Fruit fly (Drosophila melanogaster) S2 (cell line): ENCODE data around the gene slmo.

Source experiments
- CG8478 ChIP-seq: fragments of >200 bp; optimal IDR thresholded peaks from 2 replicates; lab custom pipeline; 2018
- CTCF ChIP-seq, 2 experiments: fragments of >200 bp; optimal IDR thresholded peaks; 2 replicates each; lab custom pipeline; 2018

Gene slmo

DNA sequence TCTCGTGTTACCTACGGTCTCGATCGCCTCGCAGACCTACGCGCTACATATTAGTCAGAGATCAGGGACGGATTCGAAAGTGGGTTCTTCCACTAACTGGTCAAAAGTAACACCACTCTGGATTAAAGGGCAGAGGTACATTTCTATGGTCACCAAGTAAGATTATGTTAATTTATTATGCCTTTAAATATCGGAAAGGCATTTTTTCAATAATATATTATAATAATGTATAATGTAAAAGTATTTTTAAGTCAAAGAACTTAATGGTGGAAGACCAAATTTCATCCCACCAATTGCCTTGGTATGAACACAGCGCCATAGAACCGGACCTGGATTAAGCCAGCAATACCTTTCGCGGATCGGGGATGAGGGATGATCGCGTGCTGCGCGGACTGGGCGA lies 25.7 kb downstream of the slmo start:
- TF ChIP-seq CTCF (optimal IDR thresholded peaks at IDR 0.05; lab: Kevin White, UChicago) (no peak), CG8478 (lab: Kevin White, UChicago) (no peak)

DNA sequence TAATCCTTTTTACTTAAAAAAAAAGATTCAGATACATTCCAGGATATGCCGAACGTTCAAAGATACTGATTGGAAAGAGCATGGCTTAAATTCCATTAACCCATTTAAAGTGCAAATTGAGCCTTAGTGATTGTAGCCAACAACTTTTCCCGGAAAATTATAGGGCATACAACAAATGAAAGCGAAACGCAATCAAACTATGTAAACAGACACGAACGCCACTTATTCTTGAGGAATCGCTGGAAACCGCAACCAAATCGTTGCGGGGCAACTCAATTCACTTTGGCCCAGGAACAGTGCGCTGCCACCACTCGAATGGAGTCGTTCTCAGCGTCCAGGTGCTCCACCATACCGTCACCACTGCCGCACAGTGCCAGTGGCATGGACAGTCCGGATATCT lies 28.0 kb downstream of the slmo start, which contains the start of gene CG13996:
TSS of gene CG13996 (plus strand) at position 301 of the 400 bp plus-strand sequence.
- TF ChIP-seq CTCF (optimal IDR thresholded peaks at IDR 0.05; lab: Kevin White, UChicago), result no peak
- TF ChIP-seq CG8478 (lab: Kevin White, UChicago), result no peak

DNA sequence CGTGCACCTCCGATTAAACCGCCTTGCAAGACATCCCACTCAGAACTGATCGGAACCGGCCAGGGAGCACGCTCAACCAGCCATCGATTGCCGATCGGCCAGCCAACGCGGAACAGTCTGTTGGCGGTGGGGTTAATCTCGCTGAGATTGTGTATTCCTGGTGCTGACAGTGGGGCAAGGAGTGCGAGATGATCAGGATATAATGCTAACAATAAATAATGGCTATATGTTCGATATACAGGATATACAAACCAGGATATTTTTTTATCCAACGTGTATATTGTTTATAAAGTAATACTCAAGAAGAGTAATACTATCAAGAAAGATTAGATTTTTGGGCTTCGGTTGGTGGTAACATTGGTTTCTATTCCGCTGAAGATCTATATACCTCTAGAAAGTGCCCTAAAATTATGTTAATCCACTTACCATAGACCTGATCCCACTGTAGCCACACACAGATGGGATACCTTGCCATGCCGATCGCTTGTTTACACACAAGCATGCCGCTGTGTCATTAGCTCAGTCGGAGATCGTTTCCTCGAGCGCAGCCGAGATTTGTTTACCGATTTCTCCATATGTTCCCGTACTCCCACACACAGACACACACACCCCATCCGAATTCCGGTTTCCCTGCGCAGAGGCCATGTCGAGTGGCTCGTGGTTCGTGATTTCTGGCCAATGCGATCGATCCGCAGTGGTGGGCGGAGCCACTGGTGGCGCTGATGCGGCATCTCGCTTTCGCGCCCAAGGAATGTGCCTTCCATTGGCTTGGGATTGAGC lies 29.0 kb downstream of the slmo start, which contains the start of gene H2.0:
TSS of gene H2.0 (minus strand) at position 51 of the 780 bp plus-strand sequence.
- TF ChIP-seq CTCF (optimal IDR thresholded peaks at IDR 0.05; lab: Kevin White, UChicago), result no peak
- TF ChIP-seq CG8478 (lab: Kevin White, UChicago), result no peak

DNA sequence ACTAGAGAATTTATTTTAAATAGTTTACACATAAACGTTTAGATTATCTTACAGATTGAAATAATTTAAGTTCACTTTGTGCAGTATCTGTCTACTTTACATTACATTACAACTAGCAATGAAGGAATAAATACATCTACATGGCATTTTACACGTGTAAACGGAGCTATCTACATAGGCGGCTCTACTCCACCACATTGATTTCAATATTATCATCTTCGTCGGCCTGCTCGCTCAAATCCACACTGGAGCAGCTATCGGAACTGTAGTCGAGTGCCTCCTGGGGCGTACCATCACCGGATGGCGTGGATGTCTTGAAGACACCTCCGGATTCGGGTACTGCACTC lies 35.5 kb downstream of the slmo start:
- no peak for TF ChIP-seq CG8478 (lab: Kevin White, UChicago)
- peak; percentile 24 to 34 for TF ChIP-seq CTCF (optimal IDR thresholded peaks at IDR 0.05; lab: Kevin White, UChicago)

DNA sequence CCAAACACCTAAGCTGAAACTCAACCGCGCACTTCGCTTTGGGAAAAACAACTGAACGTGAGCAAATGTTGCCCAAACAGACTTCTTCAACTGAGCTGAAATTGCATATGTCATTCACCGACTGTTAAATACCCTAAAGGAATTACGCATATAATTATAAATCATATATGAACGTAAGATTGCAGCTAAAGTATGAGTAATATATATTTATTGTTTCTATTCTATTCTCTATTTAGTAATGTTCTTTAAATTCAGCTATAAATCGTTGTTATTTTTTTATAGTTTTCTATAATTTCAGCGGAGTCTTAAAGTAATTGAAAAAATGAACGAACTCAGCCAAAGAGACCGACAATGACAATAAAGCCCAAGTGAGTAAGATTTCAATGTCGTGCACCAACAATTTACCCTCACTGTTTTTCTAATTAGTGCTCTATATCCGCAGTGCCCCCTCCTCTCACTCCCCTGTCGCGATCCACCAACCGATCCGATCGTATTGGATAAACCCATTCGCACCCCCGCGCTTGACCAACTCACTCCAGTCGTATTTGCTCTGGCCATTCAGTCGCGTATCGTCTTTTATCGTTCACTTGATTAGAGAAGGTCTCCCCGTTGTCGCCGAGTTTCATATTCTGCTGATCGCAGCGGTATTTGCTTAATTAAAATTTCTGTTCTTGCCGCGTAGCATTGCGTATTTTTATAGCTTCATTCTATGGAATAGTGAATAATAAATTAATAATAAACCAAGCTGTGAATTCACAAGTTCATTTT lies 36.0 kb downstream of the slmo start, which contains the start of gene CG9098:
TSS of gene CG9098 (minus strand) at position 36 of the 768 bp plus-strand sequence.
- TF ChIP-seq CTCF (optimal IDR thresholded peaks at IDR 0.05; lab: Kevin White, UChicago) (no peak), CG8478 (lab: Kevin White, UChicago) (no peak)

DNA sequence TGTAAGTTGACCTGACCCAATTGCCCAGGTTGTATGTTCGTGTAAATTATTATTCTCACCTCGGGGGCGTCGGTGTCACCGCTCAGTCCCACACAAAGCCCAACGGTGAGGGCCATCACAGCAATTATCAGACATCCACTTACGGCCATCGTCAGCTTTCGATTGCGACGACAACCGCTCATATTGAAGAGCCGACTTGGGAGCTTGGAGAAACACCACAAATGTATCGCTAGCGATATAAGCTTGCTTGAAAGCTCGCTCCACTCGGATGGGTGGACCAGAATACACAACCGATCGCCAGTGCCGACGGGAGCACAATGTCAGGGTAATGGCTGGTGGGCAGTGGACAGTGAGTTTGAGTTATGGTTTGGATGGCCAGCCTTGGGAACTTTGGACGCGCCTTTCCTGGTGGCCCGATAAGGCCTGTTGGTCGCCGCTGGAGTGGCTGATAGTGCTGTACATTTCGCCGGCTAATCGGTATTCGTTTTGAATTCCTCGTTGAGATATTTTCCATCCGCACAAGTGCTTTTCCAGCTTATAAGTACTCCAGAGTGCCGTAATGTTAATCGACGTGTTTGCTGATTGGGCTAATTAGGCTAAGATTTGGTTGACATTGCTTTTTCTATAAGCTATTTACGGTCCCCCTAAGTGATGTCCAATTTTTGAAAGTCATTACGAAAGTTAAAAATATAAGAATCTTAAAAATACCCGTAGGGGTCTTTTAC lies 41.8 kb downstream of the slmo start, which contains the start of gene Gal:
TSS of gene Gal (minus strand) at position 320 of the 725 bp plus-strand sequence.
- TF ChIP-seq CG8478 (lab: Kevin White, UChicago) (no peak), CTCF (optimal IDR thresholded peaks at IDR 0.05; lab: Kevin White, UChicago) (no peak)

DNA sequence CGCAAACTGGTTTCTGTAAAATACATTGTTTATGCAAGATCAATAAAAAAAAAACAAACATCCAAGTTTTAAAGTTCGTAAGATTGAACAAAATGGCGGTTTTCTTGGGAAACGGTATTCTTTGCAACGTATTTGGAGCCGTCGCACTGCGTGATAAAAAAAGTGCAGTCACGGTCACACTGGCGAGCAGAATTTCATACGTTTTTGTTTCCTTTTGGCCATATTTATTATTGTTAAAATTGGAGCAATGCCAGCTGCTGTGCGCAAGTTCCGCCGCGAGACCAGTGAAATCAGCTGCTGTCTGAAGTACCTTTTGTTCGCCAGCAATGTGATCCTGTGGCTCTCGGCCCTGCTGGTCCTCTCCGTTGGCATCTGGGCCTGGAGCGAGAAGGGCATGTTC lies 48.4 kb downstream of the slmo start, which contains the start of gene Tsp26A:
TSS of gene Tsp26A (plus strand) at position 164 of the 400 bp plus-strand sequence.
- no peak for TF ChIP-seq CG8478 (lab: Kevin White, UChicago)
- no peak for TF ChIP-seq CTCF (optimal IDR thresholded peaks at IDR 0.05; lab: Kevin White, UChicago)

DNA sequence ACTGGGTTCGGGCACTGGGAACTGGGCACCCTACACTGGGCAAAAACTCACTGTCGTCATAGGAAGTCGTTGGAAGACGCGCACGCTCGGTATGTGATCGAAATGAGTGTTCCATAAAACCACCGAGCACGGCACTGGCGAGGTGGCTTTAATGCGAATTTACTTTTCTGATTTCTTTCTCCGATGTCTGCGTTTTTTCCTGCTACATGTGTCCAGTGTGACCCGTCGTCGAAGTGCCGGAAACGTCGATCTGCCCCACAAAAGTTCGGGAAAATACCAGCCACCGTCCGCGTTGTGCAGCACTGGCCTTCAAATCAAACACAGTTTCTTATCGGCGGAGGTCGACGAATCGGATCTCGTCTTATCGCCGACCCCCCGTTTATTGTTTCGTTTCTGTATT lies 49.3 kb downstream of the slmo start, which contains the start of gene Kdm5:
TSS of gene Kdm5 (minus strand) at position 255 of the 400 bp plus-strand sequence.
- TF ChIP-seq CG8478 (lab: Kevin White, UChicago) (no peak), CTCF (optimal IDR thresholded peaks at IDR 0.05; lab: Kevin White, UChicago) (peak in 1 of 2 experiments; percentile 7)

DNA sequence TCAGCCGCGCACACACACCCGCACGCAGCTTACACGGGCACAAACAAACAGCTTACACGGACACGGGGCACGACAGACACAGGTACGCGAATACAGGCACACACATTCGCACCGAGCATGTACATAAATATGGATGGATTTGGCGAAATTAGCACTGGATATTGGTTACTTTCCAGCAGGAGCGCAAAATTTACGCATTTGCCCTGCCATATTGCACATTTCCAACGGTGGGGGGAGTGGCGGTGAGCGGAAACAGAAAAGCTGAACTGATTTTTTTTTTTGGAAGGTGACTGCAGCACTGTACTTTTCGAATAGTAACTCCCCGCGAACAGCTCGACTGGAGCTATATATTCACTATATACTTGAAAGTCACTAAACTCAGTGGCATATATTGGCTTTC lies 50.1 kb downstream of the slmo start:
- TF ChIP-seq CTCF (optimal IDR thresholded peaks at IDR 0.05; lab: Kevin White, UChicago), result no peak
- TF ChIP-seq CG8478 (lab: Kevin White, UChicago), result no peak

DNA sequence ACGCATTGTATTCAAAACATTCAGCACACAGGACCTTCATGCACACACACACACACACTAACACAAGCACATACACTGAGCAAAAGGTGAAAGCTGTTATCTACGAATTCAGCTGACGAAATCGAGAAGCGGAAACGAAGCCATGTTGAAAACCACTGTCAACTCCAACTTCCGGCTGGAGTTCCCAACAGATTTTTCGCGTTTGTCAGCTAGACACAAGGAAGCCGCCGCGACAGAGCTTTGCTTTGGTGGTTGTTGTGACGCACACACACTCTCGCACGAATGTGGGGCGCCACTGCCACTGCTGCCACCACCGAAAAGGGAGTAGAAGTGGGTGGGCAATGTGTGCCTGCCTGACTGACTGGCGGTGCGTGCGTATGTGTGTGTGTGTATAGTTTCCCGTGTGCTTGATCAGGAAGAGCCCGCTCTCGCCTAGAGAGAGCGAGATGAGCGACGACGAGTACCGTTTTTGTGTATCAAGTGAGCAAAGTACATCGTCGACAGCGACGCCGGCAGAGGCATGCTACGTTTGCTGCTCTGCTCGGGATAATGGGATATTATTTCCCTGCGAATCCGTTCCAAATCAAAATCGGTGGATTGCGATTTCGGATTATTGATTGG lies 50.8 kb downstream of the slmo start:
- no peak for TF ChIP-seq CG8478 (lab: Kevin White, UChicago)
- TF ChIP-seq CTCF (optimal IDR thresholded peaks at IDR 0.05; lab: Kevin White, UChicago), result no peak
